Worm (Caenorhabditis elegans) whole organism, L4 larva: Measurements from ENCODE around the gene D1053.3.
A peak's percentile ranks its signal among the peaks of the same experiment; 100 is the strongest.

Source experiments
- F44E2.7 ChIP-seq: fragments of 200-800 bp; sonication (Bioruptor generic); IDR thresholded peaks from 2 replicates; pipeline ENCODE4 v2.1.2; 2022; ENCODE audit warnings: missing genetic modification characterization, missing compliant biosample characterization
- aly-2 ChIP-seq: sonication (generic microtip); optimal IDR thresholded peaks from 2 replicates; lab custom pipeline; 2018; ENCODE audit warnings: missing biosample characterization, missing genetic modification characterization
- ceh-28 ChIP-seq: fragments of 150-350 bp; optimal IDR thresholded peaks from 2 replicates; lab custom pipeline; 2014; ENCODE audit warnings: missing biosample characterization, missing genetic modification reagents, missing genetic modification characterization
- daf-16 ChIP-seq, 3 experiments: sonication (generic microtip); optimal IDR thresholded peaks; 2 replicates each; lab custom pipeline; 2016 to 2017; ENCODE audit warnings: missing genetic modification characterization in 3 of 3, missing genetic modification reagents in 3 of 3, mild to moderate bottlenecking in 2 of 3, missing compliant biosample characterization in 2 of 3, missing biosample characterization in 1 of 3, moderate library complexity in 1 of 3
- daf-19 ChIP-seq: fragments of 200-800 bp; sonication (Bioruptor generic); conservative IDR thresholded peaks from 2 replicates; pipeline ENCODE4 v1.3.6; 2022; ENCODE audit warnings: missing genetic modification characterization, missing compliant biosample characterization
- dve-1 ChIP-seq: sonication (generic microtip); optimal IDR thresholded peaks from 2 replicates; lab custom pipeline; 2017; ENCODE audit warnings: antibody characterized with exemption, mild to moderate bottlenecking, missing genetic modification characterization, missing compliant biosample characterization; ENCODE audit not compliant: insufficient read depth
- egl-27 ChIP-seq: sonication (generic microtip); optimal IDR thresholded peaks from 3 replicates; lab custom pipeline; 2017; ENCODE audit warnings: missing biosample characterization, missing genetic modification reagents, missing genetic modification characterization
- mdl-1 ChIP-seq, 2 experiments: fragments of 150-350 bp in 1 of 2; sonication (generic microtip) in 1 of 2; optimal IDR thresholded peaks; 2 replicates each; lab custom pipeline; 2014 to 2017; ENCODE audit warnings: missing biosample characterization in 2 of 2, missing genetic modification characterization in 2 of 2
- nhr-11 ChIP-seq: fragments of 150-350 bp; optimal IDR thresholded peaks from 2 replicates; lab custom pipeline; 2014; ENCODE audit warnings: missing biosample characterization, missing genetic modification characterization
- nhr-42 ChIP-seq: fragments of 200-800 bp; sonication (Bioruptor generic); IDR thresholded peaks from 2 replicates; pipeline ENCODE4 v1.3.6; 2022; ENCODE audit warnings: missing genetic modification characterization, missing compliant biosample characterization
- nhr-76 ChIP-seq: fragments of 150-350 bp; optimal IDR thresholded peaks from 2 replicates; lab custom pipeline; 2014; ENCODE audit warnings: missing biosample characterization, missing genetic modification characterization
- sdz-12 ChIP-seq: fragments of 200-800 bp; sonication (Bioruptor generic); optimal IDR thresholded peaks from 2 replicates; lab custom pipeline; 2018; ENCODE audit warnings: mild to moderate bottlenecking, missing genetic modification characterization, missing compliant biosample characterization
- skn-1 ChIP-seq: fragments of 150-350 bp; optimal IDR thresholded peaks from 2 replicates; lab custom pipeline; 2014; ENCODE audit warnings: missing biosample characterization, missing genetic modification characterization
- unc-62 ChIP-seq, 3 experiments: fragments of 150-350 bp in 1 of 3; sonication (generic microtip); optimal IDR thresholded peaks in 2 of 3; peaks in 1 of 3; 1 replicate in 1 of 3; 2 replicates in 2 of 3; lab custom pipeline; 2014 to 2017; ENCODE audit warnings: missing biosample characterization in 3 of 3, missing genetic modification characterization in 3 of 3, missing genetic modification reagents in 3 of 3, missing genotype in 1 of 3

- TF ChIP-seq nhr-42, result no peak
- TF ChIP-seq daf-16 (GFP tag; optimal IDR thresholded peaks at IDR 0.05; lab: Kevin White, UChicago), result no peak
- no peak for TF ChIP-seq daf-16 (tag; optimal IDR thresholded peaks at IDR 0.05; lab: Kevin White, UChicago)
- TF ChIP-seq dve-1, result no peak
- no peak for TF ChIP-seq nhr-76 (tag; lab: Kevin White, UChicago)
- no peak for TF ChIP-seq ceh-28
- no peak for TF ChIP-seq sdz-12
- no peak for TF ChIP-seq nhr-11
- no peak for TF ChIP-seq egl-27
- no peak for TF ChIP-seq unc-62 (GFP tag; optimal IDR thresholded peaks at IDR 0.05 in 1 of 2; lab: Kevin White, UChicago)
- TF ChIP-seq unc-62 (tag; optimal IDR thresholded peaks at IDR 0.05; lab: Kevin White, UChicago), result no peak
- no peak for TF ChIP-seq daf-19 (GFP tag; lab: Robert Waterston, UW)
- peak in 1 of 2 experiments; percentile 24 for TF ChIP-seq mdl-1 (tag; optimal IDR thresholded peaks at IDR 0.05; lab: Kevin White, UChicago)
- TF ChIP-seq aly-2, result no peak
- TF ChIP-seq skn-1 (tag; lab: Kevin White, UChicago), result no peak
- no peak for TF ChIP-seq F44E2.7 (GFP tag; lab: Robert Waterston, UW)
These were observed 43.9 kb downstream of the D1053.3 start, which contains the start of gene smcl-1 for ce11 chrX:11693092-11693491.
